Worm (Caenorhabditis elegans) whole organism, mixed stage, embryonic: ENCODE results near the gene comt-5.

Experiments used
- M03D4.4 ChIP-seq: sonication (generic microtip); optimal IDR thresholded peaks from 2 replicates; lab custom pipeline; 2017; ENCODE audit warnings: mild to moderate bottlenecking, missing genetic modification characterization, missing compliant biosample characterization
- ces-1 ChIP-seq: fragments of 150-350 bp; optimal IDR thresholded peaks from 2 replicates; lab custom pipeline; 2014; ENCODE audit warnings: missing biosample characterization, missing genetic modification reagents, missing genetic modification characterization
- lin-13 ChIP-seq: fragments of 150-350 bp; optimal IDR thresholded peaks from 2 replicates; lab custom pipeline; 2014; ENCODE audit warnings: missing biosample characterization, missing genetic modification characterization
- lin-32 ChIP-seq: fragments of 200-800 bp; sonication (Bioruptor generic); optimal IDR thresholded peaks from 2 replicates; lab custom pipeline; 2018; ENCODE audit warnings: mild to moderate bottlenecking, missing genetic modification characterization, missing compliant biosample characterization
- mep-1 ChIP-seq: fragments of 150-350 bp; optimal IDR thresholded peaks from 2 replicates; lab custom pipeline; 2017; ENCODE audit warnings: missing biosample characterization, missing genetic modification reagents, missing genetic modification characterization, inconsistent platforms
- nhr-12 ChIP-seq: fragments of 150-350 bp; optimal IDR thresholded peaks from 2 replicates; lab custom pipeline; 2014; ENCODE audit warnings: missing biosample characterization, missing genetic modification characterization
- sem-2 ChIP-seq: fragments of 200-800 bp; sonication (Bioruptor generic); optimal IDR thresholded peaks from 2 replicates; lab custom pipeline; 2018; ENCODE audit warnings: mild to moderate bottlenecking, missing genetic modification characterization, missing compliant biosample characterization
- snpc-4 ChIP-seq: fragments of 150-350 bp; optimal IDR thresholded peaks from 2 replicates; lab custom pipeline; 2014; ENCODE audit warnings: missing biosample characterization, missing genetic modification characterization
- tbx-8 ChIP-seq: fragments of 200-800 bp; sonication (Bioruptor generic); optimal IDR thresholded peaks from 2 replicates; lab custom pipeline; 2018; ENCODE audit warnings: mild to moderate bottlenecking, missing genetic modification characterization, moderate library complexity, missing compliant biosample characterization
- unc-39 ChIP-seq: fragments of 150-350 bp; optimal IDR thresholded peaks from 2 replicates; lab custom pipeline; 2014; ENCODE audit warnings: missing biosample characterization, missing genetic modification characterization
- unc-62 ChIP-seq: fragments of 150-350 bp; optimal IDR thresholded peaks from 2 replicates; lab custom pipeline; 2014; ENCODE audit warnings: missing biosample characterization, missing genetic modification reagents, missing genetic modification characterization
- ztf-11 ChIP-seq: fragments of 150-350 bp; optimal IDR thresholded peaks from 2 replicates; lab custom pipeline; 2014; ENCODE audit warnings: missing biosample characterization, missing genetic modification characterization

DNA sequence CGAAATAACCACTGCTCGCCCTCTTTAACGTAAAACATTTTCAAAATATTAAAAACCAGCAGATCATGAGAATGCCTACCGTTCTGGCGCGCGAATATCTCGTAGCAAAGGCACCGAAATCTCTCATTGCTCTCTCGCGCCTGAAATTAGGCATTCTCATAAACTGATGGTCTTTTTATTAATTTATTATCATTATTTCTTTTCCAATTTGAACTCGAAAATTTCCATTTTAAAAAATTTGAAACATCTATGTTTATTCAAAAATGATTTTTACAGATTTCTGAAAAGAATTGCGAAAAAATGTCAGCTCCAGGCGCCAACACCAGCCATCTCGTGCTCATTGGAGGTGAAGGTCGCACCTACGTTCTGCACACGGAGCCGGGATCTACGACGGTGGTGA, 23.5 kb downstream of the comt-5 start, which contains the start of gene F59A7.12:
- TF ChIP-seq nhr-12 (tag; lab: Kevin White, UChicago) (no peak), ces-1 (no peak), snpc-4 (tag; lab: Kevin White, UChicago) (no peak), unc-39 (tag; lab: Kevin White, UChicago) (no peak), lin-32 (GFP tag; lab: Kevin White, UChicago) (no peak), unc-62 (GFP tag; lab: Kevin White, UChicago) (no peak), ztf-11 (tag; lab: Kevin White, UChicago) (no peak), lin-13 (tag; lab: Kevin White, UChicago) (no peak), sem-2 (GFP tag; lab: Kevin White, UChicago) (no peak), mep-1 (no peak), tbx-8 (GFP tag; lab: Kevin White, UChicago) (no peak), M03D4.4 (tag; lab: Kevin White, UChicago) (no peak)
